Fruit fly (Drosophila melanogaster): ENCODE data around the gene ATPsynCF6.

ATPsynCF6 gene

DNA sequence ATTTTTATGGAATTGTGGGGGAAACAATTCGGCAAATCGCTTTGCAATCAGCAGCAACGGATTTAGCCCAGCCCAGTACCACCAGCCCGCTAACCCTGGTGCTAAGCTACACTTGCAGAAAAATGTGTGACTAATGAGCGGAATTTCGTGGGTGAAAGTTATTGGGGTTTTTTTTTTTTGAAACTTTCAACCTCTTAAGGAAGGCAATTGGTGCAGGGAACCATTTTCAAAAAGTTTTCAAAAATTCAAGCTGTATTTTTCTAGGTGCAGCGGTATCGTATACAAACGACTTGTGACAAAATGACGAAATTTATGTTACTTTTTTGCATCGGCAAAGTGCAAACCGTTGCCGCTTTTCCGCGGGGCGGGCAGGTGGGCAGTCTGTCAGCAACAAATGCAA lies 43.1 kb upstream of the ATPsynCF6 start:
- TF ChIP-seq CG12768 (GFP tag; optimal IDR thresholded peaks at IDR 0.05) = no peak
- no peak for TF ChIP-seq CG7045 (GFP tag; optimal IDR thresholded peaks at IDR 0.05)
- no peak for TF ChIP-seq pad (GFP tag; optimal IDR thresholded peaks at IDR 0.05)
- TF ChIP-seq CG14711 (tag; optimal IDR thresholded peaks at IDR 0.05) = no peak

DNA sequence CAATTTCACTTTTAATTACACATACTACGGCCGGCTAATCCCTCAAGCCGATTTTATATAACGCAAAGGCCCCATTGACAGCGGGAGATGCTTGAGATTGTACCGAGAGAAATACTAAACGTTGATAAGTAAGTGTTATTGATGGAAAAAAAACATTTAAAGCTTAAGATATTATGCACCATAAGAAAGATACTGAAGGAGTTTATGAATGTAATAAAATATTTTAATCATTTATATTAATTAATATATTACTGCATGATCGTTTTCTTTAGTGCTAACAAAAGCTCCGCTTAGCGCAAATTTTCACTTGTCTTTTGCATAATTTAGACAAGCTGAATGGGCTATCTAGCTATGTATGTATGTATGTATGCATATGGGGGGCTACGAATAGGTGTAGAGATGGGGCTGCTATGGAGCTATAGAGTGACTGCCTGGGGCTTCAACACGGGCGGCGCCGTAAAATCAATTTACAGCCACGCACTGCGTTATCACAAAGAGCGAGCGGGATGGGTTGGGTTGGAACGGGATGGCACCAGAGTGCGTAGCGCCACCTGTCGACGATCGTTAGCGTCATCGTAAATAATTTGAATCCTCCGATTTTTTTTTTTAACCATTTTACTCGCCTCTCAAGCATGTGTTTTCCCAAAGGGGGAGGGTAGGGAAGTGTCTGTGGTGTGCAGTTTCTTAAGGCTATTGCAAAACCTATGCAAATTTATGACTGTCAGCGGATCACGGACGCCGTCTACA lies 40.9 kb upstream of the ATPsynCF6 start:
- TF ChIP-seq CG11617 (GFP tag; optimal IDR thresholded peaks at IDR 0.05) (no peak), ovo (GFP tag; optimal IDR thresholded peaks at IDR 0.05) (no peak), toe (GFP tag; optimal IDR thresholded peaks at IDR 0.05) (no peak), tj (GFP tag; optimal IDR thresholded peaks at IDR 0.05) (no peak), bab1 (GFP tag; optimal IDR thresholded peaks at IDR 0.05) (no peak), Hr96 (GFP tag; optimal IDR thresholded peaks at IDR 0.05) (no peak), cic (GFP tag; optimal IDR thresholded peaks at IDR 0.05) (no peak), CG1620 (GFP tag; optimal IDR thresholded peaks at IDR 0.05) (no peak), kay (GFP tag; ENCODE audit: borderline replicate concordance) (no peak), CG7101 (tag; optimal IDR thresholded peaks at IDR 0.05) (no peak)

DNA sequence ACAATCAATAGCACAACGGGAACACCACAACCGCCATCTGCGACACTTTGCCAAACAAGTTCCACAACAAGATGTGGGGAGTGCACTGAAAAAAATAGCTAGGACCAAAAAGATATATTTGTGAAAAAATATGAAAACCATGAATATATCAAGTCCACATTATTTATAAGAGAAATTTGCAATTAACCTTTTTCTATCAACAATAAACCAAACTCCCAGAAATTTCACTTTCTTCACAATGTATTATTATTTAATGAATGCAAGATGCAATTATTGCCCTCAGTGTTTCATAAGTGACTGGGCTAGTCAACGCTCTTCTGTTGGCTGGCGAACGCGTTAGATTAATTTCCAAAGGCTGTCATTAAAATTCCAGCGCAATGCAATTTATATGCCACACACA lies 39.9 kb upstream of the ATPsynCF6 start:
- TF ChIP-seq CG5204 (GFP tag; optimal IDR thresholded peaks at IDR 0.05) = no peak

DNA sequence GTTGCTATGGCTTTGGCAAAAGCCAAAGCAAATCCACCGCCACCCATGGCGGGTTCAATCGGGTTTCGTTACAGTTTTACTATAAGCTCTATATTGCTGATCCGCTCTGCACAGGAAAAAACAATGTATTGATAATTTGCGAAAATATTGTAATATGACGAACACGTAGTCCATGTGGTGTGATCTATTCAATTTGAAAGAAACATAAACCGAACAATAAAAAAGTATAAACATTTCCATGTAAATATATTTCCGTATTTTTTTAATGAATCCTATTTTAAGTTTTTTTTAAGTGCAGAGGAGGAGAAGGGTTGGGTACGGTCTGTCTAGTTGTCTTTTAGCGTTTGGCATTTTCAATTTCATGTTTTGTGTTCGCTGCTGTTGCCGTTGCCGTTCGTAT lies 37.6 kb upstream of the ATPsynCF6 start:
- TF ChIP-seq CG33017 (tag; optimal IDR thresholded peaks at IDR 0.05) (no peak), toe (GFP tag; optimal IDR thresholded peaks at IDR 0.05) (no peak), tj (GFP tag; optimal IDR thresholded peaks at IDR 0.05) (no peak), Hr96 (GFP tag; optimal IDR thresholded peaks at IDR 0.05) (no peak), cic (GFP tag; optimal IDR thresholded peaks at IDR 0.05) (no peak), CG11617 (GFP tag; optimal IDR thresholded peaks at IDR 0.05) (no peak)

DNA sequence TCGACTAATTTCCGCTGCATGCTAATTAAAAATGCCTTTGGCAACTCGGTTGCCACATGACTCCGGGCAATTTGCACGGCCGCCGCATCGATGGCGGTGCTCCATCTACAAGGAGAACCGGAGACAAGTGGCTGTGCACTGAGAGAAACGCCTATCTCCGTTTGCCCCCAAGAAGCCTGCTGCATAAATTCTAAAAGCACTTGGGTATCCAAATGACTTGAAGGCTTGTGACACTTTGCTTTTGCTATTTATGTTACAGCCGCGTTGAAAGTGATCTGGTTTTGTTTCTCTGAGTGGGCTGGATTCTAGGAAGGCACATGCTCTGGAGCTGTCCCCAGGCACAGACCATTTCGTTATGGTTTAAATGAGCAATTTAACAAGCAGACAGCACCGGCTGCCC lies 36.4 kb upstream of the ATPsynCF6 start:
- no peak for TF ChIP-seq CG33017 (tag; optimal IDR thresholded peaks at IDR 0.05)

DNA sequence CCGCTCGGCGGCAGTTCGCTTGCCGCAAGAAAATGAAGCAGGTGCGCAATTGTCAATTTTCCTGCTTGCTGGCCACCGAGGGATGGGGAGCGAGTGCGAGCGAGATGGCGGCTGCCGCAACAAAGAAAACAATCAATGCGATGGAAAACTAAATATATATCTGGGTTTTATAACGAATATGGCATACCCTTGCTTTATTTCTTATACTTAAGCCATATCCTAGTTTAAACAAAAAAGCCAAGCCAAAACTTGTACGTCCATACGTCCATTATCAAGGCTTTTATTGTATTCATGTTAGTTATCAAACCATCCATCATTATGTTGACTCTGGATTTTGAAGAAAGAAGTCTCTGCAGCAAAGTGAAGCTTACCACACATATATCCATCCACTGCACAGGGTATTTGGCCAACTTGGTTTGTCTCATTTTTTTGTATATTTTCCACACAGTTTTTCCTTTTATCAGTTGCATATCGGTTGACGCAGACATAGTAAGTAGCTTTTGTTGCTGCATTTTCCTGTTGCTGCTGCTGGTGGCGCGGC lies 35.0 kb upstream of the ATPsynCF6 start:
- no peak for TF ChIP-seq CG7045 (GFP tag; optimal IDR thresholded peaks at IDR 0.05)
- TF ChIP-seq CG7101 (tag; optimal IDR thresholded peaks at IDR 0.05) = no peak
- TF ChIP-seq CG12768 (GFP tag; optimal IDR thresholded peaks at IDR 0.05) = no peak
- no peak for TF ChIP-seq CG11617 (GFP tag; optimal IDR thresholded peaks at IDR 0.05)
- no peak for TF ChIP-seq Mnt (GFP tag; optimal IDR thresholded peaks at IDR 0.05)
- TF ChIP-seq Clk (GFP tag; optimal IDR thresholded peaks at IDR 0.05) = no peak
- no peak for TF ChIP-seq pad (GFP tag; optimal IDR thresholded peaks at IDR 0.05)

DNA sequence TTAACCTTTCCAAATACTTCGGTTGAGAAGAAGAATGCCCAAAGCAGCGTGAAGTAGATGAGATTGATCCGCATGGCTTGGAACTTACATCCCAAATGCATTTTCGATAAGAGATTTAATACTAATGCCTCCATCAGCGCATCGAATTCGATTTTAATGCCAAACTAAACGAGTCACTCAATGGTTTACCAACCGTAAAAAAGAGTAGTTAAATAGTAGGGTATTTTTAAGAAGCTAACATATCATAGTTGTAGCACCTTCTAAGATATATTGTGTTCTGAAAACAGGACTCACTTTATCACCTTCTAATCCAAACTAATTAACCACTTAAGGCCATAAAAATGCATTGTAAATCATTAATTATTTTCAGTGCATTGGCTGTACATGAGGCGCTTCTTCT lies 32.9 kb upstream of the ATPsynCF6 start, which contains the start of gene CG31515:
Gene CG31515, minus strand, starts transcription at position 101 of the 400 bp plus-strand sequence.
- TF ChIP-seq cic (GFP tag; optimal IDR thresholded peaks at IDR 0.05) (no peak), CG7101 (tag; optimal IDR thresholded peaks at IDR 0.05) (no peak), CG33017 (tag; optimal IDR thresholded peaks at IDR 0.05) (no peak), CG5204 (GFP tag; optimal IDR thresholded peaks at IDR 0.05) (no peak), CG11617 (GFP tag; optimal IDR thresholded peaks at IDR 0.05) (no peak), toe (GFP tag; optimal IDR thresholded peaks at IDR 0.05) (no peak), bab1 (GFP tag; optimal IDR thresholded peaks at IDR 0.05) (no peak), CG12768 (GFP tag; optimal IDR thresholded peaks at IDR 0.05) (no peak), Clk (GFP tag; optimal IDR thresholded peaks at IDR 0.05) (no peak), pad (GFP tag; optimal IDR thresholded peaks at IDR 0.05) (no peak), cnc (optimal IDR thresholded peaks at IDR 0.05) (no peak), ovo (GFP tag; optimal IDR thresholded peaks at IDR 0.05) (no peak), Hr96 (GFP tag; optimal IDR thresholded peaks at IDR 0.05) (no peak), Mnt (GFP tag; optimal IDR thresholded peaks at IDR 0.05) (no peak), CG7045 (GFP tag; optimal IDR thresholded peaks at IDR 0.05) (no peak), CG1620 (GFP tag; optimal IDR thresholded peaks at IDR 0.05) (no peak), Crg-1 (GFP tag; optimal IDR thresholded peaks at IDR 0.05) (no peak), tj (GFP tag; optimal IDR thresholded peaks at IDR 0.05) (no peak), kay (GFP tag; ENCODE audit: borderline replicate concordance) (no peak)

DNA sequence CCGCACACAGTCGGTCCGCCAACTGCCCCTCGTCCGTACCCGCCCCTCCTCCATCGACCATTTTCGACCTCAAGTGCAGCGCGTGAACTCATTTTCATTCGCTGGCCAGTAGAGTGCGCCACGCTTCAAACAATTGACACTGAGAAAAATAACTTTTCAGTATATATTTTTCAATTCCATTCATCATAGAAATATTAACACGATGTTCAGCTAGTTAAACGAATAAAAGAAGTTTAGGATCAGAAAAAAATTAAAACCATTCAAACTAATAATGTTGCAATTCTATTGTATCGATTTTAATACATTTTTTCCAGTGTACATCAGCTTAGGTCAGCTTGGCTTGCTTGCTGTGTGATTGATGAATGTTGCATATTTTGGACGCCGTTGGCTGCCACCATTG lies 31.0 kb upstream of the ATPsynCF6 start:
- TF ChIP-seq CG1620 (GFP tag; optimal IDR thresholded peaks at IDR 0.05) (no peak), Clk (GFP tag; optimal IDR thresholded peaks at IDR 0.05) (no peak), Hr96 (GFP tag; optimal IDR thresholded peaks at IDR 0.05) (no peak), CG12768 (GFP tag; optimal IDR thresholded peaks at IDR 0.05) (no peak), CG7045 (GFP tag; optimal IDR thresholded peaks at IDR 0.05) (no peak), CG11617 (GFP tag; optimal IDR thresholded peaks at IDR 0.05) (no peak)

All from whole organism, adult.